Fruit fly (Drosophila melanogaster) whole organism, embryonic: ENCODE results near the gene Sulf1.

Experiments
- Bdp1 ChIP-seq: fragments of 200-800 bp; sonication (Bioruptor generic); optimal IDR thresholded peaks from 3 replicates; lab custom pipeline; 2016; ENCODE audit warnings: missing biosample characterization, missing genetic modification characterization
- Bgb ChIP-seq: fragments of 200-800 bp; sonication (Bioruptor generic); IDR thresholded peaks from 2 replicates; pipeline ENCODE4 v1.3.6; 2022; ENCODE audit warnings: missing biosample characterization, missing genetic modification characterization; ENCODE audit not compliant: partially characterized antibody
- C15 ChIP-seq: fragments of 200-800 bp; sonication (Bioruptor generic); IDR thresholded peaks from 3 replicates; pipeline ENCODE4 v1.3.6; 2022; ENCODE audit warnings: missing biosample characterization, missing genetic modification characterization
- CG10462 ChIP-seq: fragments of 200-800 bp; sonication (Bioruptor generic); optimal IDR thresholded peaks from 2 replicates; lab custom pipeline; 2016; ENCODE audit warnings: missing biosample characterization, missing genetic modification characterization
- CG15601 ChIP-seq: fragments of 200-800 bp; sonication (Bioruptor generic); optimal IDR thresholded peaks from 3 replicates; lab custom pipeline; 2019; ENCODE audit warnings: missing biosample characterization, mild to moderate bottlenecking, missing genetic modification characterization, moderate library complexity
- CG1647 ChIP-seq: fragments of 200-800 bp; sonication (Bioruptor generic); optimal IDR thresholded peaks from 3 replicates; lab custom pipeline; 2016; ENCODE audit warnings: missing biosample characterization, missing genetic modification characterization
- CG17328 ChIP-seq: fragments of 200-800 bp; sonication (Bioruptor generic); IDR thresholded peaks from 2 replicates; pipeline ENCODE4 v1.3.6; 2022; ENCODE audit warnings: missing biosample characterization, missing genetic modification characterization
- CG17912 ChIP-seq: fragments of 200-800 bp; sonication (Bioruptor generic); optimal IDR thresholded peaks from 2 replicates; lab custom pipeline; 2018; ENCODE audit warnings: missing biosample characterization, mild to moderate bottlenecking, missing genetic modification characterization
- CG1832 ChIP-seq: fragments of 200-800 bp; sonication (Bioruptor generic); optimal IDR thresholded peaks from 2 replicates; lab custom pipeline; 2017; ENCODE audit warnings: missing biosample characterization, mild to moderate bottlenecking, missing genetic modification characterization, inconsistent platforms
- CG18599 ChIP-seq: fragments of 200-800 bp; sonication (Bioruptor generic); optimal IDR thresholded peaks from 3 replicates; lab custom pipeline; 2017; ENCODE audit warnings: missing biosample characterization, missing genetic modification characterization, mild to moderate bottlenecking, moderate library complexity, missing genetic modification reagents
- CG2202 ChIP-seq: fragments of 200-800 bp; sonication (Bioruptor generic); optimal IDR thresholded peaks from 2 replicates; lab custom pipeline; 2018; ENCODE audit warnings: missing biosample characterization, mild to moderate bottlenecking, missing genetic modification characterization
- CG31388 ChIP-seq: fragments of 200-800 bp; sonication (Bioruptor generic); optimal IDR thresholded peaks from 2 replicates; lab custom pipeline; 2016; ENCODE audit warnings: missing biosample characterization, missing genetic modification characterization
- CG33213 ChIP-seq: fragments of 200-800 bp; sonication (Bioruptor generic); optimal IDR thresholded peaks from 3 replicates; lab custom pipeline; 2016; ENCODE audit warnings: missing biosample characterization, missing genetic modification characterization
- CG3995 ChIP-seq: fragments of 200-800 bp; sonication (Bioruptor generic); optimal IDR thresholded peaks from 3 replicates; lab custom pipeline; 2016; ENCODE audit warnings: missing biosample characterization, missing genetic modification characterization
- CG42726 ChIP-seq: fragments of 200-800 bp; sonication (Bioruptor generic); IDR thresholded peaks from 2 replicates; pipeline ENCODE4 v1.3.6; 2022; ENCODE audit warnings: missing biosample characterization, missing genetic modification characterization; ENCODE audit not compliant: partially characterized antibody
- CG6683 ChIP-seq: fragments of 200-800 bp; sonication (Bioruptor generic); optimal IDR thresholded peaks from 2 replicates; lab custom pipeline; 2017; ENCODE audit warnings: missing biosample characterization, mild to moderate bottlenecking, missing genetic modification characterization, missing genetic modification reagents
- CG7963 ChIP-seq: fragments of 200-800 bp; sonication (Bioruptor generic); IDR thresholded peaks from 3 replicates; pipeline ENCODE4 v1.3.6; 2022; ENCODE audit warnings: missing biosample characterization, missing genetic modification characterization; ENCODE audit not compliant: partially characterized antibody
- Dfd ChIP-seq, 2 experiments: fragments of >200 bp; optimal IDR thresholded peaks; 2 replicates each; lab custom pipeline; 2017; ENCODE audit warnings: missing biosample characterization in 2 of 2, missing genetic modification characterization in 2 of 2
- Drgx ChIP-seq: fragments of 200-800 bp; sonication (Bioruptor generic); IDR thresholded peaks from 2 replicates; pipeline ENCODE4 v1.3.6; 2022; ENCODE audit warnings: missing biosample characterization, missing genetic modification characterization
- Gsc ChIP-seq: fragments of 200-800 bp; sonication (Bioruptor generic); IDR thresholded peaks from 2 replicates; pipeline ENCODE4 v1.3.6; 2022; ENCODE audit warnings: missing biosample characterization, missing genetic modification characterization
- HHEX ChIP-seq: fragments of 200-800 bp; sonication (Bioruptor generic); optimal IDR thresholded peaks from 3 replicates; lab custom pipeline; 2017; ENCODE audit warnings: missing biosample characterization, mild to moderate bottlenecking, missing genetic modification characterization, missing genetic modification reagents
- HLH3B ChIP-seq: fragments of 200-800 bp; sonication (Bioruptor generic); IDR thresholded peaks from 2 replicates; pipeline ENCODE4 v1.3.6; 2022; ENCODE audit warnings: missing biosample characterization, missing genetic modification characterization
- HLH4C ChIP-seq: fragments of 200-800 bp; sonication (Bioruptor generic); IDR thresholded peaks from 3 replicates; pipeline ENCODE4 v1.3.6; 2022; ENCODE audit warnings: missing biosample characterization, missing genetic modification characterization; ENCODE audit not compliant: partially characterized antibody
- Mrtf ChIP-seq: fragments of 200-800 bp; sonication (Bioruptor generic); IDR thresholded peaks from 3 replicates; pipeline ENCODE4 v1.3.6; 2022; ENCODE audit warnings: missing biosample characterization, missing genetic modification characterization
- NC2β ChIP-seq: fragments of 200-800 bp; sonication (Bioruptor generic); optimal IDR thresholded peaks from 2 replicates; lab custom pipeline; 2016; ENCODE audit warnings: missing biosample characterization, missing genetic modification characterization
- Poxn ChIP-seq: fragments of 200-800 bp; sonication (Bioruptor generic); IDR thresholded peaks from 2 replicates; pipeline ENCODE4 v1.3.6; 2022; ENCODE audit warnings: missing biosample characterization, missing genetic modification characterization
- Rx ChIP-seq: fragments of 200-800 bp; sonication (Bioruptor generic); IDR thresholded peaks from 2 replicates; pipeline ENCODE4 v1.3.6; 2022; ENCODE audit warnings: missing biosample characterization, missing genetic modification characterization
- Sox102F ChIP-seq: fragments of 200-800 bp; sonication (Bioruptor generic); optimal IDR thresholded peaks from 2 replicates; lab custom pipeline; 2018; ENCODE audit warnings: missing biosample characterization, mild to moderate bottlenecking, missing genetic modification characterization, moderate library complexity
- Sry-β ChIP-seq: fragments of 200-800 bp; sonication (Bioruptor generic); optimal IDR thresholded peaks from 2 replicates; lab custom pipeline; 2018; ENCODE audit warnings: missing biosample characterization, mild to moderate bottlenecking, missing genetic modification characterization, moderate library complexity
- al ChIP-seq: fragments of 200-800 bp; sonication (Bioruptor generic); IDR thresholded peaks from 2 replicates; pipeline ENCODE4 v1.3.6; 2022; ENCODE audit warnings: missing biosample characterization, missing genetic modification characterization
- bcd ChIP-seq: fragments of 200-800 bp; sonication (Bioruptor generic); optimal IDR thresholded peaks from 2 replicates; lab custom pipeline; 2017; ENCODE audit warnings: missing biosample characterization, mild to moderate bottlenecking, missing genetic modification characterization
- btn ChIP-seq: fragments of 200-800 bp; sonication (Bioruptor generic); optimal IDR thresholded peaks from 2 replicates; lab custom pipeline; 2016; ENCODE audit warnings: missing biosample characterization, missing genetic modification characterization
- cad ChIP-seq: fragments of >200 bp; optimal IDR thresholded peaks from 2 replicates; lab custom pipeline; 2017; ENCODE audit warnings: missing biosample characterization, missing genetic modification characterization
- chif ChIP-seq, 2 experiments: fragments of 200-800 bp; sonication (Bioruptor generic); optimal IDR thresholded peaks; 3 replicates each; lab custom pipeline; 2016; ENCODE audit warnings: missing biosample characterization in 2 of 2, missing genetic modification characterization in 2 of 2
- crp ChIP-seq, 2 experiments: fragments of 200-800 bp; sonication (Bioruptor generic); optimal IDR thresholded peaks; 2 replicates in 1 of 2; 3 replicates in 1 of 2; lab custom pipeline; 2017; ENCODE audit warnings: missing biosample characterization in 2 of 2, missing genetic modification characterization in 2 of 2, mild to moderate bottlenecking in 1 of 2, moderate library complexity in 1 of 2
- ems ChIP-seq: fragments of 200-800 bp; sonication (Bioruptor generic); optimal IDR thresholded peaks from 3 replicates; lab custom pipeline; 2016; ENCODE audit warnings: missing biosample characterization, missing genetic modification characterization
- eyg ChIP-seq: fragments of 200-800 bp; sonication (Bioruptor generic); optimal IDR thresholded peaks from 3 replicates; lab custom pipeline; 2016; ENCODE audit warnings: missing biosample characterization, missing genetic modification characterization
- ind ChIP-seq: fragments of 200-800 bp; sonication (Bioruptor generic); optimal IDR thresholded peaks from 3 replicates; lab custom pipeline; 2016; ENCODE audit warnings: missing biosample characterization, missing genetic modification characterization
- knrl ChIP-seq: fragments of 200-800 bp; sonication (Bioruptor generic); IDR thresholded peaks from 3 replicates; pipeline ENCODE4 v1.3.6; 2022; ENCODE audit warnings: missing biosample characterization, missing genetic modification characterization; ENCODE audit not compliant: partially characterized antibody
- lab ChIP-seq: fragments of 200-800 bp; sonication (Bioruptor generic); optimal IDR thresholded peaks from 3 replicates; lab custom pipeline; 2017; ENCODE audit warnings: missing biosample characterization, missing genetic modification characterization, mild to moderate bottlenecking, moderate library complexity, missing genetic modification reagents
- nerfin-2 ChIP-seq: fragments of 200-800 bp; sonication (Bioruptor generic); IDR thresholded peaks from 2 replicates; pipeline ENCODE4 v1.3.6; 2022; ENCODE audit warnings: missing biosample characterization, missing genetic modification characterization; ENCODE audit not compliant: partially characterized antibody
- nmo ChIP-seq: fragments of 200-800 bp; sonication (Bioruptor generic); optimal IDR thresholded peaks from 2 replicates; lab custom pipeline; 2018; ENCODE audit warnings: missing biosample characterization, mild to moderate bottlenecking, missing genetic modification characterization, moderate library complexity
- pzg ChIP-seq: fragments of 200-800 bp; sonication (Bioruptor generic); optimal IDR thresholded peaks from 3 replicates; lab custom pipeline; 2018; ENCODE audit warnings: missing biosample characterization, mild to moderate bottlenecking, missing genetic modification characterization, moderate library complexity
- sc ChIP-seq, 3 experiments: fragments of >200 bp in 2 of 3; fragments of 200-800 bp in 1 of 3; sonication (Bioruptor generic) in 1 of 3; optimal IDR thresholded peaks; 2 replicates in 2 of 3; 3 replicates in 1 of 3; lab custom pipeline; 2017; ENCODE audit warnings: mild to moderate bottlenecking in 1 of 3, missing biosample characterization in 1 of 3, missing genetic modification characterization in 1 of 3, missing genetic modification reagents in 1 of 3
- shn ChIP-seq: fragments of 200-800 bp; sonication (Bioruptor generic); optimal IDR thresholded peaks from 3 replicates; lab custom pipeline; 2016; ENCODE audit warnings: missing biosample characterization, missing genetic modification characterization
- sim ChIP-seq: fragments of 200-800 bp; sonication (Bioruptor generic); IDR thresholded peaks from 2 replicates; pipeline ENCODE4 v1.3.6; 2022; ENCODE audit warnings: missing biosample characterization, missing genetic modification characterization
- slp2 ChIP-seq: fragments of 200-800 bp; sonication (Bioruptor generic); optimal IDR thresholded peaks from 2 replicates; lab custom pipeline; 2016; ENCODE audit warnings: missing biosample characterization, missing genetic modification characterization
- sna ChIP-seq: fragments of 200-800 bp; sonication (Bioruptor generic); IDR thresholded peaks from 2 replicates; pipeline ENCODE4 v1.3.6; 2022; ENCODE audit warnings: missing biosample characterization, missing genetic modification characterization; ENCODE audit not compliant: partially characterized antibody
- z ChIP-seq: fragments of 200-800 bp; sonication (Bioruptor generic); IDR thresholded peaks from 3 replicates; pipeline ENCODE4 v1.3.6; 2022; ENCODE audit warnings: missing biosample characterization, missing genetic modification characterization

Sulf1 gene

dm6 chr3R:16349111-16349655 is 9.8 kb upstream of the Sulf1 start, which contains the start of the genes CG14879 and Manf (continued):
- TF ChIP-seq nerfin-2 (no peak), Dfd (GFP tag; optimal IDR thresholded peaks at IDR 0.05; lab: Kevin White, UChicago) (no peak), pzg (GFP tag; lab: Kevin White, UChicago) (peak; percentile 86), HLH4C (GFP tag; lab: Robert Waterston, UW) (peak; percentile 57; the same call in 2 of the 3 replicates), ems (GFP tag; lab: Kevin White, UChicago) (no peak), chif (GFP tag; optimal IDR thresholded peaks at IDR 0.05; lab: Kevin White, UChicago) (no peak), Rx (no peak), CG31388 (no peak), Sox102F (GFP tag; lab: Kevin White, UChicago) (no peak), CG18599 (GFP tag; lab: Kevin White, UChicago) (no peak), ind (no peak), crp (GFP tag; optimal IDR thresholded peaks at IDR 0.05; lab: Kevin White, UChicago) (peak in 1 of 2 experiments; percentile 79), CG1832 (GFP tag; lab: Kevin White, UChicago) (no peak), Drgx (no peak), nmo (GFP tag; lab: Kevin White, UChicago) (peak; percentile 8), CG6683 (GFP tag; lab: Kevin White, UChicago) (no peak), Poxn (GFP tag; lab: Robert Waterston, UW) (no peak), CG1647 (GFP tag; lab: Kevin White, UChicago) (no peak), lab (GFP tag; lab: Kevin White, UChicago) (peak; percentile 42), sim (GFP tag; lab: Robert Waterston, UW) (no peak), CG2202 (no peak), NC2β (no peak), z (no peak), Gsc (no peak), CG10462 (no peak), CG17912 (GFP tag; lab: Kevin White, UChicago) (peak; percentile 30), Bdp1 (no peak), CG17328 (GFP tag; lab: Robert Waterston, UW) (no peak), CG42726 (GFP tag; lab: Robert Waterston, UW) (0 out of 2 replicates have a peak, but pooled peaks have one; percentile 10), sna (GFP tag; lab: Robert Waterston, UW) (no peak; the same call in 1 of the 2 replicates), HHEX (GFP tag; lab: Kevin White, UChicago) (no peak), Bgb (GFP tag; lab: Robert Waterston, UW) (peak; percentile 62), Mrtf (GFP tag; lab: Robert Waterston, UW) (no peak), al (GFP tag; lab: Robert Waterston, UW) (no peak), CG7963 (no peak), CG15601 (no peak), sc (optimal IDR thresholded peaks at IDR 0.05; lab: Kevin White, UChicago) (no peak), sc (GFP tag; optimal IDR thresholded peaks at IDR 0.05; lab: Kevin White, UChicago) (no peak), cad (GFP tag; lab: Kevin White, UChicago) (no peak), knrl (GFP tag; lab: Robert Waterston, UW) (no peak), HLH3B (GFP tag; lab: Robert Waterston, UW) (no peak), eyg (GFP tag; lab: Kevin White, UChicago) (no peak), CG3995 (GFP tag; lab: Kevin White, UChicago) (no peak), CG33213 (GFP tag; lab: Kevin White, UChicago) (no peak), slp2 (GFP tag; lab: Kevin White, UChicago) (no peak), C15 (no peak), btn (GFP tag; lab: Kevin White, UChicago) (no peak), Sry-β (no peak), bcd (GFP tag; lab: Kevin White, UChicago) (no peak), shn (GFP tag; lab: Kevin White, UChicago) (no peak)
